Worm (Caenorhabditis elegans): Measurements from ENCODE around the gene K02E7.1.

Gene K02E7.1

ce11 chrII:1103484-1104100, 20.6 kb downstream of the K02E7.1 start (continued):
- TF ChIP-seq nhr-237 (tag; optimal IDR thresholded peaks at IDR 0.05): no peak
- no peak for TF ChIP-seq snpc-4 (tag; optimal IDR thresholded peaks at IDR 0.05)
- peak; percentile 100 for TF ChIP-seq elt-2 (tag; optimal IDR thresholded peaks at IDR 0.05)
- TF ChIP-seq zag-1 (tag; optimal IDR thresholded peaks at IDR 0.05): no peak
- TF ChIP-seq R02D3.7 (tag; optimal IDR thresholded peaks at IDR 0.05): no peak
- peak; percentile 58 for TF ChIP-seq egl-27 (tag; optimal IDR thresholded peaks at IDR 0.05)
- TF ChIP-seq nhr-77 (tag; optimal IDR thresholded peaks at IDR 0.05): no peak
- no peak for TF ChIP-seq ceh-9 (tag; optimal IDR thresholded peaks at IDR 0.05)
- no peak for TF ChIP-seq daf-12 (tag; optimal IDR thresholded peaks at IDR 0.05)
- TF ChIP-seq nhr-28 (tag; optimal IDR thresholded peaks at IDR 0.05): no peak
- no peak for TF ChIP-seq lsy-12 (tag; optimal IDR thresholded peaks at IDR 0.05)
- TF ChIP-seq pha-4 (tag; optimal IDR thresholded peaks at IDR 0.05): peak; percentile 74
- no peak for TF ChIP-seq nhr-11 (tag; optimal IDR thresholded peaks at IDR 0.05)
- peak; percentile 78 for TF ChIP-seq fos-1 (tag; optimal IDR thresholded peaks at IDR 0.05)
- no peak for TF ChIP-seq ztf-4 (tag; optimal IDR thresholded peaks at IDR 0.05)
- TF ChIP-seq ceh-82 (tag; optimal IDR thresholded peaks at IDR 0.05): no peak
- TF ChIP-seq nhr-25 (tag; optimal IDR thresholded peaks at IDR 0.05): no peak
- TF ChIP-seq aly-2 (tag; optimal IDR thresholded peaks at IDR 0.05): no peak
- TF ChIP-seq ztf-11 (tag; optimal IDR thresholded peaks at IDR 0.05): no peak
- no peak for TF ChIP-seq unc-39 (tag; optimal IDR thresholded peaks at IDR 0.05)
- TF ChIP-seq elt-3 (tag; optimal IDR thresholded peaks at IDR 0.05): no peak

- no peak for TF ChIP-seq fos-1 (tag; optimal IDR thresholded peaks at IDR 0.05)
- TF ChIP-seq nhr-76 (tag; optimal IDR thresholded peaks at IDR 0.05): no peak
- no peak for TF ChIP-seq nfya-1 (tag; optimal IDR thresholded peaks at IDR 0.05; ENCODE audit: insufficient read depth)
- TF ChIP-seq ZK546.5 (tag; optimal IDR thresholded peaks at IDR 0.05): no peak
- TF ChIP-seq ztf-4 (tag; optimal IDR thresholded peaks at IDR 0.05): no peak
- TF ChIP-seq egl-27 (tag; optimal IDR thresholded peaks at IDR 0.05): no peak
- no peak for TF ChIP-seq ztf-11 (tag; optimal IDR thresholded peaks at IDR 0.05)
- no peak for TF ChIP-seq snpc-4 (tag; optimal IDR thresholded peaks at IDR 0.05)
Measured at ce11 chrII:1104409-1104808, 21.4 kb downstream of the K02E7.1 start, which contains the start of gene T13B5.9. Gene T13B5.9 (minus strand): TSS chrII:1104509.

- TF ChIP-seq R02D3.7 (tag; optimal IDR thresholded peaks at IDR 0.05) (no peak), nhr-237 (tag; optimal IDR thresholded peaks at IDR 0.05) (no peak), egl-27 (tag; optimal IDR thresholded peaks at IDR 0.05) (no peak), lsy-12 (tag; optimal IDR thresholded peaks at IDR 0.05) (no peak), nhr-23 (tag; optimal IDR thresholded peaks at IDR 0.05) (no peak), nhr-28 (tag; optimal IDR thresholded peaks at IDR 0.05) (no peak), mdl-1 (tag; optimal IDR thresholded peaks at IDR 0.05) (no peak), fos-1 (tag; optimal IDR thresholded peaks at IDR 0.05) (no peak), nhr-25 (tag; optimal IDR thresholded peaks at IDR 0.05) (no peak), nhr-11 (tag; optimal IDR thresholded peaks at IDR 0.05) (no peak), jun-1 (tag; optimal IDR thresholded peaks at IDR 0.05) (no peak), ceh-16 (tag; optimal IDR thresholded peaks at IDR 0.05) (no peak), pha-4 (tag; optimal IDR thresholded peaks at IDR 0.05) (no peak), ztf-4 (tag; optimal IDR thresholded peaks at IDR 0.05) (no peak), nhr-67 (tag; optimal IDR thresholded peaks at IDR 0.05) (no peak), sea-2 (GFP tag; optimal IDR thresholded peaks at IDR 0.05) (no peak), fkh-10 (GFP tag; optimal IDR thresholded peaks at IDR 0.05) (no peak), ceh-9 (tag; optimal IDR thresholded peaks at IDR 0.05) (no peak), nhr-76 (tag; optimal IDR thresholded peaks at IDR 0.05) (no peak), unc-39 (tag; optimal IDR thresholded peaks at IDR 0.05) (no peak)
Measured at ce11 chrII:1105291-1105690, 22.3 kb downstream of the K02E7.1 start.

ce11 chrII:1106914-1107597, 24.1 kb downstream of the K02E7.1 start, which contains the start of gene col-40:
Gene col-40 (minus strand): TSS chrII:1106964.
- TF ChIP-seq unc-39 (tag; optimal IDR thresholded peaks at IDR 0.05) (no peak), nhr-12 (tag; optimal IDR thresholded peaks at IDR 0.05) (no peak), nhr-28 (tag; optimal IDR thresholded peaks at IDR 0.05) (no peak), skn-1 (tag; optimal IDR thresholded peaks at IDR 0.05) (no peak), nfya-1 (tag; optimal IDR thresholded peaks at IDR 0.05; ENCODE audit: insufficient read depth) (no peak), lsy-12 (tag; optimal IDR thresholded peaks at IDR 0.05) (no peak), nhr-76 (tag; optimal IDR thresholded peaks at IDR 0.05) (no peak), nhr-237 (tag; optimal IDR thresholded peaks at IDR 0.05) (no peak), ceh-82 (tag; optimal IDR thresholded peaks at IDR 0.05) (no peak), unc-62 (GFP tag; optimal IDR thresholded peaks at IDR 0.05) (no peak)
